Worm (Caenorhabditis elegans): ENCODE data around the gene H25K10.4.

H25K10.4 gene

DNA sequence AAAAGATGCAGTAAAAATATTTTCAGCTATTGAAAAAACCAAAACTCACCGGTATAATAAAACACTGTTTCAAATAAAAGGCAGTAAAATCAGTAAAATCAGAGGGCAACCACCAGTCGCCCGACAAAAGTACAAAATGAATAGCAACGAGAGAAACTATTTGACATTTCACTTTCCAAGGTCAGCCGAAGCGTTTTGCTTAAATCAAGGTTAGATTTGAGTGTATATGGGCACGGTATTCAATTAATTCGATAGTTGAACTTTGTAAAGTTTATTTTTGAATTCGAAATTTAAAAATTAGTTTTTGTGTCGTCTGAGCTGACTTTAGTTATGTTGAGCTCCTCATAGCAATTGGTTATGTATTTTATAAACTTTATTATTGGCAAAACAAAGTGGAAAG, 33.1 kb upstream of the H25K10.4 start:
- no peak for TF ChIP-seq ceh-36 (tag; optimal IDR thresholded peaks at IDR 0.05)
- no peak for TF ChIP-seq tra-4 (tag; optimal IDR thresholded peaks at IDR 0.05)
- no peak for TF ChIP-seq flt-1 (GFP tag; IDR thresholded peaks at IDR 0.05)
- no peak for TF ChIP-seq aly-1 (tag; optimal IDR thresholded peaks at IDR 0.05)
- TF ChIP-seq B0310.2 (tag; optimal IDR thresholded peaks at IDR 0.05), result no peak
- TF ChIP-seq scrt-1 (GFP tag; IDR thresholded peaks at IDR 0.05), result no peak
- TF ChIP-seq hmg-4 (GFP tag; optimal IDR thresholded peaks at IDR 0.05), result no peak
- TF ChIP-seq tbx-11 (GFP tag; IDR thresholded peaks at IDR 0.05), result no peak
- no peak for TF ChIP-seq F13C5.2 (tag; optimal IDR thresholded peaks at IDR 0.05)
- no peak for TF ChIP-seq hmbx-1 (tag; optimal IDR thresholded peaks at IDR 0.05)
- TF ChIP-seq ets-7 (tag; optimal IDR thresholded peaks at IDR 0.05), result no peak
- TF ChIP-seq pes-1 (GFP tag; IDR thresholded peaks at IDR 0.05), result no peak
- no peak for TF ChIP-seq tbx-37 (GFP tag; conservative IDR thresholded peaks at IDR 0.05)
- no peak for TF ChIP-seq ama-1 (optimal IDR thresholded peaks at IDR 0.05)
- TF ChIP-seq sea-1 (GFP tag; conservative IDR thresholded peaks at IDR 0.05), result no peak
- TF ChIP-seq ceh-13 (GFP tag; optimal IDR thresholded peaks at IDR 0.05), result no peak
- no peak for TF ChIP-seq hnd-1 (tag; optimal IDR thresholded peaks at IDR 0.05)

DNA sequence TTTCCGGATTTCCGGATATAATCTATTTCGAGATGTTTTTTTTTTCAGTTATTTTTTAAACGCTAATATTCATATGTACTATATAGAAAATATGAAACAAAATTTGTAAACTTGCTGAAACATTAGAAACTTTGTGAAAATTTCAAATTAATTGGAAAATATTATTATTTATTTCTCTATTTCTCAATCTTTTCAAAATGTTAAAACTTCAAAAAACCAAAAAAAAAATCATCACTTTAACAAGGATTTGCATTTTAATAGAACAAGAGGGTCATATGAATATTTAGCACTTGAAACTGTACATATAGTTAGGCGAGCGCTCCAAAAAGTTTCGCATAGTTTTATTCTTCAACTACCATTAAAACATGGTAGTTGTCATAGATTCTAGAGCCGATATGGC, 29.1 kb upstream of the H25K10.4 start, which contains the start of gene Y7A9A.1:
Gene Y7A9A.1 (plus strand): TSS at position 301 of the 400 bp plus-strand sequence.
- TF ChIP-seq tbx-37 (GFP tag; conservative IDR thresholded peaks at IDR 0.05) (no peak), scrt-1 (GFP tag; IDR thresholded peaks at IDR 0.05) (no peak), hnd-1 (tag; optimal IDR thresholded peaks at IDR 0.05) (no peak), ets-7 (tag; optimal IDR thresholded peaks at IDR 0.05) (no peak)

DNA sequence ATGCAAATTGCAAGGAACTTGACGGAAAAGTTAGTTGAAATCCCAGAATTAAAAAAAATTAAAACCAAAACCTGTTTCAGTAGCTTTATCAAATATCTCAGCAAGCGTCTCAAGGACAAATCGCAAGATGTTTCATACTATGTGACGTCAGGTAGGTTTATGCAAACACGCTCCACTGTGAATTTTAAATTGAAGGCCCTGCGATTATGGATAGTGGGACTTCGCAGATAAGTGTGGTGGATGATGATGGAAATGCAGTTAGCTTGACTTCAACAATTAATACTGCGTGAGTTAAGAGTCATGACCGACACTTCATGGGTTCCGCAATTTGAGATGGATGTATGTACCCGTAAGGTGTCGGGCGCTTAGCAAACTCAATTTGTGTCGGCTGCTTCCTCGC, 26.0 kb upstream of the H25K10.4 start:
- TF ChIP-seq tbx-11 (GFP tag; IDR thresholded peaks at IDR 0.05), result no peak
- TF ChIP-seq aly-1 (tag; optimal IDR thresholded peaks at IDR 0.05), result no peak
- TF ChIP-seq hmg-4 (GFP tag; optimal IDR thresholded peaks at IDR 0.05), result no peak
- no peak for TF ChIP-seq ceh-36 (tag; optimal IDR thresholded peaks at IDR 0.05)
- TF ChIP-seq flt-1 (GFP tag; IDR thresholded peaks at IDR 0.05), result no peak
- TF ChIP-seq ama-1 (optimal IDR thresholded peaks at IDR 0.05), result no peak
- TF ChIP-seq F13C5.2 (tag; optimal IDR thresholded peaks at IDR 0.05), result no peak
- TF ChIP-seq hnd-1 (tag; optimal IDR thresholded peaks at IDR 0.05), result no peak
- TF ChIP-seq hmbx-1 (tag; optimal IDR thresholded peaks at IDR 0.05), result no peak
- no peak for TF ChIP-seq B0310.2 (tag; optimal IDR thresholded peaks at IDR 0.05)
- TF ChIP-seq ceh-13 (GFP tag; optimal IDR thresholded peaks at IDR 0.05), result no peak
- no peak for TF ChIP-seq tbx-37 (GFP tag; conservative IDR thresholded peaks at IDR 0.05)
- TF ChIP-seq sea-1 (GFP tag; conservative IDR thresholded peaks at IDR 0.05), result no peak
- no peak for TF ChIP-seq scrt-1 (GFP tag; IDR thresholded peaks at IDR 0.05)
- TF ChIP-seq ets-7 (tag; optimal IDR thresholded peaks at IDR 0.05), result no peak

DNA sequence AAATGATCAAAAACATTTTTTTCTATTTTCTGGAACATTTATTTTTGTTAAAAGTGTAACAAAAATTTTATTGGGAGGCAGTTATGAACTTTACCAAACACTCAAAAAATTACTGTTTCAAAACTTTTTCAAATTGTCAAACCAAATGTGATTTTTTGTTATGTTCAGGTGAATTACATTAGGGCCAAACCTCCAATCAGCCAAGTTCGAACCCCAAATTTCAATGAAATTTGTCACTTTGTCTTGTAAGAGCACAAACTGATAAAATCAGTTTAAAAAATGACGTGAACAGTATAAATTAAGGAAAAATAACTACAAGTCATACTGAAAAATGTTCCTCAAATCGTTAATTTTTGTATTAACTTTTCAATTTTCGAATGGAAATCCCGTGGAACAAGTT, 23.8 kb upstream of the H25K10.4 start, which contains the start of gene H25K10.1:
Gene H25K10.1 (plus strand): TSS at position 301 of the 400 bp plus-strand sequence.
- TF ChIP-seq ceh-13 (GFP tag; optimal IDR thresholded peaks at IDR 0.05) (no peak), tbx-37 (GFP tag; conservative IDR thresholded peaks at IDR 0.05) (no peak), flt-1 (GFP tag; IDR thresholded peaks at IDR 0.05) (no peak), hmbx-1 (tag; optimal IDR thresholded peaks at IDR 0.05) (no peak), hmg-4 (GFP tag; optimal IDR thresholded peaks at IDR 0.05) (no peak), B0310.2 (tag; optimal IDR thresholded peaks at IDR 0.05) (no peak), tra-4 (tag; optimal IDR thresholded peaks at IDR 0.05) (no peak), aly-1 (tag; optimal IDR thresholded peaks at IDR 0.05) (no peak), pes-1 (GFP tag; IDR thresholded peaks at IDR 0.05) (no peak), sea-1 (GFP tag; conservative IDR thresholded peaks at IDR 0.05) (no peak), tbx-11 (GFP tag; IDR thresholded peaks at IDR 0.05) (no peak), F13C5.2 (tag; optimal IDR thresholded peaks at IDR 0.05) (no peak), scrt-1 (GFP tag; IDR thresholded peaks at IDR 0.05) (no peak), ama-1 (optimal IDR thresholded peaks at IDR 0.05) (no peak), ceh-36 (tag; optimal IDR thresholded peaks at IDR 0.05) (no peak), ets-7 (tag; optimal IDR thresholded peaks at IDR 0.05) (no peak), hnd-1 (tag; optimal IDR thresholded peaks at IDR 0.05) (no peak)

DNA sequence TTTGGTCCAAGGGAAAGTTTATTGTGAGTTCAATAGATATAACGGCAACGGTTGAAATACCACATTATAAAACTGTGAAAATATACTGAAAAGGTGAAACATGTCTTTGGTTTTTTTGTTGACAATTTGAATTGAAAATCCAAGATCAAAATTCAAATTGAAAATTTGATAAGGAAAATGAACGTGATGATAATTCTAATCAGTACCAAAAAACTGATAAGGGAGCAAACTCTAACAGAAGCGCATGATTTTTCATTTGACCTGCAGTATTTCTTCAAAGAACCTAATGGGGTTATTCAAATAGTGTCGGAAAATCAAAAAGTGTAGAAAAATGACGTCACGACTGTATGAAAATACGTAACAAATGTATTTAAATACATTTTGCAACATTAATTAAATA, 22.5 kb upstream of the H25K10.4 start:
- no peak for TF ChIP-seq hmbx-1 (tag; optimal IDR thresholded peaks at IDR 0.05)
- TF ChIP-seq ceh-36 (tag; optimal IDR thresholded peaks at IDR 0.05), result no peak
- TF ChIP-seq aly-1 (tag; optimal IDR thresholded peaks at IDR 0.05), result no peak
- no peak for TF ChIP-seq pes-1 (GFP tag; IDR thresholded peaks at IDR 0.05)
- no peak for TF ChIP-seq tbx-37 (GFP tag; conservative IDR thresholded peaks at IDR 0.05)
- TF ChIP-seq sea-1 (GFP tag; conservative IDR thresholded peaks at IDR 0.05), result no peak
- no peak for TF ChIP-seq hnd-1 (tag; optimal IDR thresholded peaks at IDR 0.05)
- no peak for TF ChIP-seq ceh-13 (GFP tag; optimal IDR thresholded peaks at IDR 0.05)
- no peak for TF ChIP-seq tbx-11 (GFP tag; IDR thresholded peaks at IDR 0.05)
- no peak for TF ChIP-seq tra-4 (tag; optimal IDR thresholded peaks at IDR 0.05)
- TF ChIP-seq scrt-1 (GFP tag; IDR thresholded peaks at IDR 0.05), result no peak
- no peak for TF ChIP-seq ets-7 (tag; optimal IDR thresholded peaks at IDR 0.05)
- TF ChIP-seq B0310.2 (tag; optimal IDR thresholded peaks at IDR 0.05), result no peak

DNA sequence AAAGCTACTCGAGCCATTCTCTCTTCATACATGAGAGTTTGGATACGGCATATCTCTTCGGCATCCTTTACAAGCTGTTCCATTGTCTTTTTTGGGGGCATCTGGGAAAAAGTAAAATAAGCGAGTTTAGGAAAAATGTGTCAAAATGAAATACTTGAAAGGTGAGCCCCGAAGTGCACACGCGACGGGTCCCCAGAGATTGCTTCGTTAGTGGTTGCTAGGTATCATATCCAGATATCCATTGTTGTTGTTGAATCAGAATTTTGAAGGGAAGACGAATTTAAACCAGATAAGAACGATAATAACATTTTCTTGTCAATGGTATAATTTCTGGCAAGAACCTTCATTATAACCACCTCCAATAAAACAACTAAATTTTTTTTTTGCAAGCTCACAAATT, 14.9 kb upstream of the H25K10.4 start, which contains the start of gene H25K10.2:
Gene H25K10.2 (minus strand): TSS at position 101 of the 400 bp plus-strand sequence.
- no peak for TF ChIP-seq hmg-4 (GFP tag; optimal IDR thresholded peaks at IDR 0.05)
- TF ChIP-seq tra-4 (tag; optimal IDR thresholded peaks at IDR 0.05), result no peak
- no peak for TF ChIP-seq aly-1 (tag; optimal IDR thresholded peaks at IDR 0.05)
- TF ChIP-seq hnd-1 (tag; optimal IDR thresholded peaks at IDR 0.05), result no peak
- no peak for TF ChIP-seq tbx-37 (GFP tag; conservative IDR thresholded peaks at IDR 0.05)
- TF ChIP-seq F13C5.2 (tag; optimal IDR thresholded peaks at IDR 0.05), result no peak

DNA sequence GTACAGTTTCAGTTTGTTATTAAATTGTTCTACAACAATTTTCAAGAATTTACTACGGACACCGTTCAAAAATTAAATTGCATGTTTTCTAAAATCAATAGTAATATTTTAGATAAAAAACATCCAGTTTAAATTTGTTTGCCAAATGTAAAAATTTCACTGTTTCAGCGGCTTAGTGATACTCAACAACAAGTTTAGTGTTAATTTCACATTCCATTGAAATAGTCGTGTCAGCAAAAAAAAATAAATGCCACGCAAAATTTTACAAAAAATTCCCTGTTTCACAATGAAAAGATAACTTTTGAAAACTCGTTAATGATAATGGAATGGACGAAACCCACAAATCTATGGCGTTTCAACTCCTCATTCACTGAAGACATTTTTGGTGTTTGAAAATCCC, 9.7 kb upstream of the H25K10.4 start:
- TF ChIP-seq sea-1 (GFP tag; conservative IDR thresholded peaks at IDR 0.05), result no peak
- TF ChIP-seq B0310.2 (tag; optimal IDR thresholded peaks at IDR 0.05), result no peak
- TF ChIP-seq hmg-4 (GFP tag; optimal IDR thresholded peaks at IDR 0.05), result no peak
- no peak for TF ChIP-seq ceh-36 (tag; optimal IDR thresholded peaks at IDR 0.05)
- no peak for TF ChIP-seq aly-1 (tag; optimal IDR thresholded peaks at IDR 0.05)
- no peak for TF ChIP-seq ama-1 (optimal IDR thresholded peaks at IDR 0.05)
- no peak for TF ChIP-seq scrt-1 (GFP tag; IDR thresholded peaks at IDR 0.05)
- no peak for TF ChIP-seq ets-7 (tag; optimal IDR thresholded peaks at IDR 0.05)
- no peak for TF ChIP-seq hnd-1 (tag; optimal IDR thresholded peaks at IDR 0.05)
- no peak for TF ChIP-seq hmbx-1 (tag; optimal IDR thresholded peaks at IDR 0.05)
- no peak for TF ChIP-seq tra-4 (tag; optimal IDR thresholded peaks at IDR 0.05)

Data from whole organism, early embryonic.